Fruit fly (Drosophila melanogaster) whole organism, pupa: ENCODE measurements around the gene CanA-14F.

Experiments
- CG14655 ChIP-seq: fragments of 200-800 bp; sonication (Bioruptor generic); optimal IDR thresholded peaks from 3 replicates; lab custom pipeline; 2017; ENCODE audit warnings: mild to moderate bottlenecking, missing biosample characterization, missing genetic modification reagents, missing genetic modification characterization
- CG8301 ChIP-seq: fragments of 200-800 bp; sonication (Bioruptor generic); optimal IDR thresholded peaks from 2 replicates; lab custom pipeline; 2018; ENCODE audit warnings: missing biosample characterization, mild to moderate bottlenecking, missing genetic modification characterization
- Ets98B ChIP-seq: fragments of 200-800 bp; sonication (Bioruptor generic); IDR thresholded peaks from 2 replicates; pipeline ENCODE4 v1.3.6; 2022; ENCODE audit warnings: missing biosample characterization, missing genetic modification characterization
- fd96Ca ChIP-seq: fragments of 200-800 bp; sonication (Bioruptor generic); IDR thresholded peaks from 3 replicates; pipeline ENCODE4 v1.3.6; 2022; ENCODE audit warnings: missing biosample characterization, missing genetic modification characterization
- gl ChIP-seq: fragments of 200-800 bp; sonication (Bioruptor generic); optimal IDR thresholded peaks from 2 replicates; lab custom pipeline; 2018; ENCODE audit warnings: missing biosample characterization, mild to moderate bottlenecking, missing genetic modification characterization
- rn ChIP-seq: fragments of 200-800 bp; sonication (Bioruptor generic); IDR thresholded peaks from 2 replicates; pipeline ENCODE4 v1.3.6; 2022; ENCODE audit warnings: missing biosample characterization, missing genetic modification characterization

DNA sequence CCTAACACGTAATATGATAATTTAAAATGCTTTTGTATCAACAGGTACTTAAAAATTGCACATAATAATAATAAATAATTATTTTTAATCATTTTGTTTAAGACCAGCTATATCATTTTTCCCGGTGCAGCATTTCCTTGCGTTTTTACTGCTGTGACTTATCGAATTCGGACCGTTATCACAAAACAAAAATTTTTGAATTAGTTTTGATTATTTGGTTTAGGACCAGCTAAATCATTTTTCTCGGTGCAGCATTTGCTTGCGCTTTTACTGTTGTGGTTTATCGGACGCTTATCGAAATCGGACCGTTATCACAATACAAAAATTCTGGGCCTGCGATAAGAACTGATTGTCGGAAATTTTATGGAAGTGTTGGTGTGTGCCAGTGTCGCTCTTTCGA, 34.4 kb downstream of the CanA-14F start:
- TF ChIP-seq Ets98B (GFP tag; lab: Robert Waterston, UW) (no peak; the same call in none of the 2 replicates), CG14655 (GFP tag; lab: Kevin White, UChicago) (no peak), gl (tag; lab: Kevin White, UChicago) (peak; percentile 41), rn (GFP tag; lab: Robert Waterston, UW) (0 out of 2 replicates have a peak, but pooled peaks have one; percentile 60), CG8301 (tag; lab: Kevin White, UChicago) (peak; percentile 81), fd96Ca (GFP tag; lab: Robert Waterston, UW) (no peak; the same call in 2 of the 3 replicates)
